Fruit fly (Drosophila melanogaster) whole organism, adult: ENCODE results near the gene Syx1A.

ENCODE experiments used
- CG1620 ChIP-seq: fragments of 200-800 bp; sonication (Bioruptor generic); optimal IDR thresholded peaks from 2 replicates; lab custom pipeline; 2016; ENCODE audit warnings: missing biosample characterization, missing genetic modification characterization
- CG5204 ChIP-seq: fragments of 200-800 bp; sonication (Bioruptor generic); optimal IDR thresholded peaks from 2 replicates; lab custom pipeline; 2016; ENCODE audit warnings: missing biosample characterization, missing genetic modification characterization
- Clk ChIP-seq: fragments of 200-800 bp; sonication (Bioruptor generic); optimal IDR thresholded peaks from 2 replicates; lab custom pipeline; 2017; ENCODE audit warnings: missing biosample characterization, missing genetic modification characterization
- Crg-1 ChIP-seq: fragments of 200-800 bp; sonication (Bioruptor generic); optimal IDR thresholded peaks from 2 replicates; lab custom pipeline; 2016; ENCODE audit warnings: missing biosample characterization, missing genetic modification characterization

DNA sequence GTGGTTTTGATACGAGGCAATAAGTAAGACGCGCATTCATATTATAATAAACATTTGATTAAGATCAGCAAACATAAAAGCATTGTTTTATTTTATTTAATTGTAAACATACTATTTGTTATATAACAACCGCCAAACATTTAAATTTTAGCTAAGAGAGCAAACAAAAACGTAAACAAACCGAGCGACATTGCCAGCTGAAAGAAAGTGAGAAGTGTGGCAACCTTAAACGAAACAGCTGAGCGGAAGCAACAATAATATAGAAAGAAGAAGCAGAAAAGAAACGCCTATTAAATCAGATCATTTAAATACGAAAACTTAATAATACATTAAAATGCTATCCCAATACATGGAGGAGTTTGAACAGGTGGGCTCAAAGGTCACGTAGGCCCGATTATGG lies 29.0 kb upstream of the Syx1A start, which contains the start of gene Sec10:
- TF ChIP-seq CG1620 (GFP tag; lab: Kevin White, UChicago) = no peak
- TF ChIP-seq Clk = no peak
- TF ChIP-seq CG5204 = no peak
- no peak for TF ChIP-seq Crg-1 (GFP tag; lab: Kevin White, UChicago)
